Fruit fly (Drosophila melanogaster) whole organism, embryonic: ENCODE results near the gene Src64B.
A peak's percentile ranks its signal among the peaks of the same experiment; 100 is the strongest.

Experiments used
- Abd-B ChIP-seq: fragments of 200-800 bp; sonication (Bioruptor generic); optimal IDR thresholded peaks from 2 replicates; lab custom pipeline; 2018; ENCODE audit warnings: missing biosample characterization, mild to moderate bottlenecking, missing genetic modification characterization, moderate library complexity
- Atf6 ChIP-seq: fragments of 200-800 bp; sonication (Bioruptor generic); IDR thresholded peaks from 2 replicates; pipeline ENCODE4 v1.3.6; 2022; ENCODE audit warnings: missing biosample characterization, missing genetic modification characterization
- B-H1 ChIP-seq: fragments of 200-800 bp; sonication (Bioruptor generic); IDR thresholded peaks from 3 replicates; pipeline ENCODE4 v1.3.6; 2022; ENCODE audit warnings: missing biosample characterization, missing genetic modification characterization
- CG10565 ChIP-seq: fragments of 200-800 bp; sonication (Bioruptor generic); optimal IDR thresholded peaks from 3 replicates; lab custom pipeline; 2016; ENCODE audit warnings: missing biosample characterization, mild to moderate bottlenecking, missing genetic modification characterization
- CG11504 ChIP-seq: fragments of 200-800 bp; sonication (Bioruptor generic); optimal IDR thresholded peaks from 3 replicates; lab custom pipeline; 2019; ENCODE audit warnings: missing biosample characterization, mild to moderate bottlenecking, missing genetic modification characterization, moderate library complexity
- CG11696 ChIP-seq: fragments of 200-800 bp; sonication (Bioruptor generic); IDR thresholded peaks from 2 replicates; pipeline ENCODE4 v1.3.6; 2022; ENCODE audit warnings: missing biosample characterization, missing genetic modification characterization
- CG1233 ChIP-seq: fragments of 200-800 bp; sonication (Bioruptor generic); optimal IDR thresholded peaks from 4 replicates; lab custom pipeline; 2018; ENCODE audit warnings: missing biosample characterization, mild to moderate bottlenecking, missing genetic modification characterization
- CG12942 ChIP-seq: fragments of 200-800 bp; sonication (Bioruptor generic); optimal IDR thresholded peaks from 3 replicates; lab custom pipeline; 2016; ENCODE audit warnings: missing biosample characterization, missing genetic modification characterization
- CG13775 ChIP-seq: fragments of 200-800 bp; sonication (Bioruptor generic); optimal IDR thresholded peaks from 3 replicates; lab custom pipeline; 2017; ENCODE audit warnings: missing biosample characterization, mild to moderate bottlenecking, missing genetic modification characterization
- CG15601 ChIP-seq: fragments of 200-800 bp; sonication (Bioruptor generic); optimal IDR thresholded peaks from 3 replicates; lab custom pipeline; 2019; ENCODE audit warnings: missing biosample characterization, mild to moderate bottlenecking, missing genetic modification characterization, moderate library complexity
- CG1602 ChIP-seq: fragments of 200-800 bp; sonication (Bioruptor generic); optimal IDR thresholded peaks from 3 replicates; lab custom pipeline; 2016; ENCODE audit warnings: missing biosample characterization, missing genetic modification characterization
- CG17359 ChIP-seq: fragments of 200-800 bp; sonication (Bioruptor generic); optimal IDR thresholded peaks from 3 replicates; lab custom pipeline; 2018; ENCODE audit warnings: missing biosample characterization, mild to moderate bottlenecking, missing genetic modification characterization, moderate library complexity
- CG17912 ChIP-seq: fragments of 200-800 bp; sonication (Bioruptor generic); optimal IDR thresholded peaks from 2 replicates; lab custom pipeline; 2018; ENCODE audit warnings: missing biosample characterization, mild to moderate bottlenecking, missing genetic modification characterization
- CG18599 ChIP-seq: fragments of 200-800 bp; sonication (Bioruptor generic); optimal IDR thresholded peaks from 3 replicates; lab custom pipeline; 2017; ENCODE audit warnings: missing biosample characterization, missing genetic modification characterization, mild to moderate bottlenecking, moderate library complexity, missing genetic modification reagents
- CG2712 ChIP-seq: fragments of 200-800 bp; optimal IDR thresholded peaks from 3 replicates; lab custom pipeline; 2019; ENCODE audit warnings: missing biosample characterization, mild to moderate bottlenecking, missing genetic modification characterization, moderate library complexity
- CG2875 ChIP-seq: fragments of 200-800 bp; sonication (Bioruptor generic); optimal IDR thresholded peaks from 2 replicates; lab custom pipeline; 2017; ENCODE audit warnings: missing biosample characterization, mild to moderate bottlenecking, missing genetic modification characterization, missing genetic modification reagents
- CG31388 ChIP-seq: fragments of 200-800 bp; sonication (Bioruptor generic); optimal IDR thresholded peaks from 2 replicates; lab custom pipeline; 2016; ENCODE audit warnings: missing biosample characterization, missing genetic modification characterization
- CG33213 ChIP-seq: fragments of 200-800 bp; sonication (Bioruptor generic); optimal IDR thresholded peaks from 3 replicates; lab custom pipeline; 2016; ENCODE audit warnings: missing biosample characterization, missing genetic modification characterization
- CG8765 ChIP-seq: fragments of 200-800 bp; sonication (Bioruptor generic); IDR thresholded peaks from 2 replicates; pipeline ENCODE4 v1.3.6; 2022; ENCODE audit warnings: missing biosample characterization, missing genetic modification characterization
- CG9437 ChIP-seq: fragments of 200-800 bp; sonication (Bioruptor generic); optimal IDR thresholded peaks from 2 replicates; lab custom pipeline; 2018; ENCODE audit warnings: missing biosample characterization, mild to moderate bottlenecking, missing genetic modification characterization
- Chrac-16 ChIP-seq: fragments of 200-800 bp; sonication (Bioruptor generic); optimal IDR thresholded peaks from 3 replicates; lab custom pipeline; 2016; ENCODE audit warnings: missing biosample characterization, missing genetic modification characterization
- D19A ChIP-seq: fragments of 200-800 bp; optimal IDR thresholded peaks from 3 replicates; lab custom pipeline; 2019; ENCODE audit warnings: missing biosample characterization, mild to moderate bottlenecking, missing genetic modification characterization, moderate library complexity
- Dref ChIP-seq: fragments of 200-800 bp; sonication (Bioruptor generic); IDR thresholded peaks from 2 replicates; pipeline ENCODE4 v1.3.6; 2022; ENCODE audit warnings: missing biosample characterization, missing genetic modification characterization
- E2f1 ChIP-seq: fragments of 200-800 bp; sonication (Bioruptor generic); IDR thresholded peaks from 2 replicates; pipeline ENCODE4 v1.3.6; 2022; ENCODE audit warnings: missing biosample characterization, missing genetic modification characterization
- Hey ChIP-seq: fragments of 200-800 bp; sonication (Bioruptor generic); optimal IDR thresholded peaks from 3 replicates; lab custom pipeline; 2018; ENCODE audit warnings: missing biosample characterization, mild to moderate bottlenecking, missing genetic modification characterization
- Jarid2 ChIP-seq: fragments of 200-800 bp; sonication (Bioruptor generic); optimal IDR thresholded peaks from 3 replicates; lab custom pipeline; 2017; ENCODE audit warnings: mild to moderate bottlenecking, missing biosample characterization, missing genetic modification reagents, missing genetic modification characterization
- Mrtf ChIP-seq: fragments of 200-800 bp; sonication (Bioruptor generic); IDR thresholded peaks from 3 replicates; pipeline ENCODE4 v1.3.6; 2022; ENCODE audit warnings: missing biosample characterization, missing genetic modification characterization
- NC2α ChIP-seq: fragments of 200-800 bp; sonication (Bioruptor generic); optimal IDR thresholded peaks from 2 replicates; lab custom pipeline; 2016; ENCODE audit warnings: missing biosample characterization, missing genetic modification characterization
- Neu2 ChIP-seq: fragments of 200-800 bp; sonication (Bioruptor generic); optimal IDR thresholded peaks from 3 replicates; lab custom pipeline; 2016; ENCODE audit warnings: missing biosample characterization, missing genetic modification characterization, borderline replicate concordance
- Nf-YB ChIP-seq: fragments of 200-800 bp; sonication (Bioruptor generic); optimal IDR thresholded peaks from 3 replicates; lab custom pipeline; 2019; ENCODE audit warnings: missing biosample characterization, mild to moderate bottlenecking, missing genetic modification characterization, moderate library complexity
- Nf-YC ChIP-seq: fragments of 200-800 bp; optimal IDR thresholded peaks from 3 replicates; lab custom pipeline; 2019; ENCODE audit warnings: missing biosample characterization, mild to moderate bottlenecking, missing genetic modification characterization, moderate library complexity
- Sox100B ChIP-seq: fragments of 200-800 bp; sonication (Bioruptor generic); optimal IDR thresholded peaks from 3 replicates; lab custom pipeline; 2018; ENCODE audit warnings: missing biosample characterization, mild to moderate bottlenecking, missing genetic modification characterization
- ato ChIP-seq: fragments of 200-800 bp; sonication (Bioruptor generic); IDR thresholded peaks from 2 replicates; pipeline ENCODE4 v1.3.6; 2022; ENCODE audit warnings: missing biosample characterization, missing genetic modification characterization; ENCODE audit not compliant: partially characterized antibody
- chif ChIP-seq, 2 experiments: fragments of 200-800 bp; sonication (Bioruptor generic); optimal IDR thresholded peaks; 3 replicates each; lab custom pipeline; 2016; ENCODE audit warnings: missing biosample characterization in 2 of 2, missing genetic modification characterization in 2 of 2
- chm ChIP-seq: fragments of 200-800 bp; sonication (Bioruptor generic); IDR thresholded peaks from 2 replicates; pipeline ENCODE4 v1.3.6; 2022; ENCODE audit warnings: missing biosample characterization, missing genetic modification characterization
- dm ChIP-seq: fragments of 200-800 bp; sonication (Bioruptor generic); optimal IDR thresholded peaks from 3 replicates; lab custom pipeline; 2016; ENCODE audit warnings: missing biosample characterization, missing genetic modification characterization
- dmrt11E ChIP-seq: fragments of 200-800 bp; sonication (Bioruptor generic); optimal IDR thresholded peaks from 3 replicates; lab custom pipeline; 2018; ENCODE audit warnings: missing biosample characterization, mild to moderate bottlenecking, missing genetic modification characterization, moderate library complexity
- esg ChIP-seq: fragments of 200-800 bp; sonication (Bioruptor generic); conservative IDR thresholded peaks from 2 replicates; pipeline ENCODE4 v1.3.6; 2022; ENCODE audit warnings: missing biosample characterization, missing genetic modification characterization
- gce ChIP-seq: fragments of 200-800 bp; sonication (Bioruptor generic); IDR thresholded peaks from 3 replicates; pipeline ENCODE4 v1.3.6; 2022; ENCODE audit warnings: missing biosample characterization, missing genetic modification characterization
- gcm ChIP-seq: fragments of 200-800 bp; sonication (Bioruptor generic); optimal IDR thresholded peaks from 2 replicates; lab custom pipeline; 2019; ENCODE audit warnings: missing biosample characterization, mild to moderate bottlenecking, missing genetic modification characterization, moderate library complexity
- gem ChIP-seq: fragments of 200-800 bp; sonication (Bioruptor generic); optimal IDR thresholded peaks from 2 replicates; lab custom pipeline; 2019; ENCODE audit warnings: missing biosample characterization, mild to moderate bottlenecking, missing genetic modification characterization, moderate library complexity
- ind ChIP-seq: fragments of 200-800 bp; sonication (Bioruptor generic); optimal IDR thresholded peaks from 3 replicates; lab custom pipeline; 2016; ENCODE audit warnings: missing biosample characterization, missing genetic modification characterization
- klu ChIP-seq: fragments of 200-800 bp; sonication (Bioruptor generic); IDR thresholded peaks from 2 replicates; pipeline ENCODE4 v1.3.6; 2022; ENCODE audit warnings: missing biosample characterization, missing genetic modification characterization
- lab ChIP-seq: fragments of 200-800 bp; sonication (Bioruptor generic); optimal IDR thresholded peaks from 3 replicates; lab custom pipeline; 2017; ENCODE audit warnings: missing biosample characterization, missing genetic modification characterization, mild to moderate bottlenecking, moderate library complexity, missing genetic modification reagents
- odd ChIP-seq: fragments of 200-800 bp; sonication (Bioruptor generic); optimal IDR thresholded peaks from 2 replicates; lab custom pipeline; 2017; ENCODE audit warnings: missing biosample characterization, mild to moderate bottlenecking, missing genetic modification characterization
- pnt ChIP-seq: fragments of 200-800 bp; sonication (Bioruptor generic); optimal IDR thresholded peaks from 3 replicates; lab custom pipeline; 2016; ENCODE audit warnings: missing biosample characterization, missing genetic modification characterization
- sens ChIP-seq: fragments of 200-800 bp; sonication (Bioruptor generic); peaks from one replicate; lab custom pipeline; 2016; ENCODE audit warnings: missing biosample characterization, missing genetic modification characterization
- slou ChIP-seq: fragments of 200-800 bp; sonication (Bioruptor generic); optimal IDR thresholded peaks from 3 replicates; lab custom pipeline; 2016; ENCODE audit warnings: missing biosample characterization, missing genetic modification characterization
- so ChIP-seq: fragments of 200-800 bp; sonication (Bioruptor generic); IDR thresholded peaks from 3 replicates; pipeline ENCODE4 v1.3.6; 2022; ENCODE audit warnings: missing biosample characterization, missing genetic modification characterization
- vfl ChIP-seq: fragments of 200-800 bp; sonication (Bioruptor generic); optimal IDR thresholded peaks from 2 replicates; lab custom pipeline; 2016; ENCODE audit warnings: missing biosample characterization, missing genetic modification characterization
- yki ChIP-seq: fragments of >200 bp; optimal IDR thresholded peaks from 3 replicates; lab custom pipeline; 2018

The Src64B gene

DNA sequence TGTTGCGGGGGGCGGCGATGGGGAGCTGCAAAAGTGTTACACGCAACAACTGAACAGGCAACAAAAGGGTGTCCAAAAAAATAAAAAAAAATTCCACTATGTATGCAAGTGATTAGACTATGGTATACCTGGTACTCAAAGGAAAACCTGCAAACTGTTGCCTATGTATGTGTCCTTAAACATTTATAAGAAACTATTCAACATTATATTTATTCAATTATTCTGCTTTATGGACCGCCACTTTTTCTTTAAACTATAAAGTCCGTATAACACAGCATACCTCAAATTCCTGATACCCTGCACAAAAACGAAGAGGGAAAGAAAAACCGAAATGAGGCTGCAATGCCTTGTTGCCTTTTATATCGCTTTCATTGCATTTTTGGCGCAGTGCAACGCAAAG lies 18.3 kb downstream of the Src64B start (continued):
- TF ChIP-seq CG13775 (GFP tag; lab: Kevin White, UChicago): peak; percentile 6
- no peak for TF ChIP-seq ato
- no peak for TF ChIP-seq yki (lab: Kevin White, UChicago)
- TF ChIP-seq Abd-B (GFP tag; lab: Kevin White, UChicago): peak; percentile 38
- no peak for TF ChIP-seq odd (GFP tag; lab: Kevin White, UChicago)
- peak; percentile 29 for TF ChIP-seq CG15601 (tag; lab: Kevin White, UChicago)
- no peak for TF ChIP-seq CG17912 (GFP tag; lab: Kevin White, UChicago)
- no peak for TF ChIP-seq NC2α (GFP tag; lab: Kevin White, UChicago)
- TF ChIP-seq gem (tag; lab: Kevin White, UChicago): peak; percentile 67
- TF ChIP-seq slou (GFP tag; lab: Kevin White, UChicago): no peak
- peak; percentile 64 for TF ChIP-seq B-H1 (GFP tag; lab: Robert Waterston, UW)
- no peak for TF ChIP-seq vfl (GFP tag; lab: Kevin White, UChicago)
- TF ChIP-seq lab (GFP tag; lab: Kevin White, UChicago): peak; percentile 34
- peak; percentile 29 for TF ChIP-seq Sox100B
- TF ChIP-seq sens (GFP tag; lab: Kevin White, UChicago): peak; percentile 91
- TF ChIP-seq CG2875 (GFP tag; lab: Kevin White, UChicago): peak; percentile 15
- TF ChIP-seq chm (GFP tag; lab: Robert Waterston, UW): peak; percentile 44; the same call in 1 of the 2 replicates
- peak in 1 of 2 experiments; percentile 58 for TF ChIP-seq chif (GFP tag; optimal IDR thresholded peaks at IDR 0.05; lab: Kevin White, UChicago)
- TF ChIP-seq ind: peak; percentile 57
- TF ChIP-seq pnt: peak; percentile 9
- no peak for TF ChIP-seq Jarid2 (GFP tag; lab: Kevin White, UChicago)
- no peak for TF ChIP-seq CG31388 (GFP tag; lab: Kevin White, UChicago)
- peak; percentile 61 for TF ChIP-seq E2f1 (GFP tag; lab: Robert Waterston, UW)
- no peak for TF ChIP-seq Hey (tag; lab: Kevin White, UChicago)
- TF ChIP-seq CG18599 (GFP tag; lab: Kevin White, UChicago): no peak
- no peak for TF ChIP-seq Nf-YC
- no peak for TF ChIP-seq dm (GFP tag; lab: Kevin White, UChicago)
- peak; percentile 79 for TF ChIP-seq CG2712
- TF ChIP-seq CG8765 (GFP tag; lab: Robert Waterston, UW): peak; percentile 58; the same call in 1 of the 2 replicates
- TF ChIP-seq CG12942 (GFP tag; lab: Kevin White, UChicago): no peak
- TF ChIP-seq esg: peak; percentile 44; the same call in 1 of the 2 replicates
- 0 out of 3 replicates have a peak, but pooled peaks have one; percentile 45 for TF ChIP-seq gce (GFP tag; lab: Robert Waterston, UW)
- no peak for TF ChIP-seq CG9437 (GFP tag; lab: Kevin White, UChicago)
- peak; percentile 0 for TF ChIP-seq Chrac-16
- TF ChIP-seq CG11696: 0 out of 2 replicates have a peak, but pooled peaks have one; percentile 45
- TF ChIP-seq Atf6 (GFP tag; lab: Robert Waterston, UW): 0 out of 2 replicates have a peak, but pooled peaks have one; percentile 9
- peak; percentile 1 for TF ChIP-seq CG33213 (GFP tag; lab: Kevin White, UChicago)
- peak; percentile 62 for TF ChIP-seq D19A (tag; lab: Kevin White, UChicago)
- TF ChIP-seq klu: peak; percentile 43; the same call in 1 of the 2 replicates
- peak; percentile 60 for TF ChIP-seq dmrt11E
- TF ChIP-seq CG1233: no peak
- TF ChIP-seq Dref (GFP tag; lab: Robert Waterston, UW): no peak
- no peak for TF ChIP-seq Neu2
- no peak for TF ChIP-seq Nf-YB (GFP tag; lab: Kevin White, UChicago)
- no peak for TF ChIP-seq Mrtf (GFP tag; lab: Robert Waterston, UW)
- TF ChIP-seq CG17359 (tag; lab: Kevin White, UChicago): peak; percentile 39
- TF ChIP-seq CG11504: peak; percentile 76
- TF ChIP-seq gcm (GFP tag; lab: Kevin White, UChicago): no peak
- TF ChIP-seq CG10565 (GFP tag; lab: Kevin White, UChicago): no peak
- no peak for TF ChIP-seq so (GFP tag; lab: Robert Waterston, UW)
- TF ChIP-seq CG1602 (GFP tag; lab: Kevin White, UChicago): peak; percentile 35
